Worm (Caenorhabditis elegans) whole organism, young adult: Measurements from ENCODE around the gene lgc-33.

ENCODE experiments used
- B0019.2 ChIP-seq: fragments of 200-800 bp; sonication (Bioruptor generic); conservative IDR thresholded peaks from 2 replicates; pipeline ENCODE4 v1.3.6; 2022; ENCODE audit warnings: missing genetic modification reagents, missing genetic modification characterization, missing compliant biosample characterization
- B0261.1 ChIP-seq: sonication (generic microtip); optimal IDR thresholded peaks from 2 replicates; lab custom pipeline; 2016; ENCODE audit warnings: mild to moderate bottlenecking, missing genetic modification characterization, moderate library complexity, missing compliant biosample characterization
- F23B12.7 ChIP-seq: sonication (generic microtip); optimal IDR thresholded peaks from 2 replicates; lab custom pipeline; 2017; ENCODE audit warnings: missing genetic modification characterization, mild to moderate bottlenecking, missing compliant biosample characterization, antibody characterized with exemption, moderate library complexity; ENCODE audit not compliant: insufficient read depth
- F37B4.10 ChIP-seq: fragments of 200-800 bp; sonication (Bioruptor generic); IDR thresholded peaks from 2 replicates; pipeline ENCODE4 v1.3.6; 2022; ENCODE audit warnings: missing genetic modification characterization, missing compliant biosample characterization
- F39B2.1 ChIP-seq: fragments of 200-800 bp; sonication (Bioruptor generic); IDR thresholded peaks from 2 replicates; pipeline ENCODE4 v1.3.6; 2022; ENCODE audit warnings: missing genetic modification reagents, missing genetic modification characterization, missing compliant biosample characterization
- K12H6.12 ChIP-seq: fragments of 200-800 bp; sonication (Bioruptor generic); optimal IDR thresholded peaks from 2 replicates; lab custom pipeline; 2018; ENCODE audit warnings: mild to moderate bottlenecking, missing genetic modification characterization, missing compliant biosample characterization
- Y79H2A.3 ChIP-seq: fragments of 200-800 bp; sonication (Bioruptor generic); conservative IDR thresholded peaks from 2 replicates; pipeline ENCODE4 v1.3.6; 2022; ENCODE audit warnings: missing genetic modification reagents, missing genetic modification characterization, missing compliant biosample characterization
- ama-1 ChIP-seq, 3 experiments: fragments of 150-350 bp in 1 of 3; sonication (generic microtip) in 2 of 3; optimal IDR thresholded peaks; 2 replicates each; lab custom pipeline; 2014 to 2018; ENCODE audit warnings: missing biosample characterization in 2 of 3, missing genetic modification characterization in 2 of 3, missing genetic modification reagents in 2 of 3
- aptf-2 ChIP-seq: fragments of 200-800 bp; sonication (Bioruptor generic); conservative IDR thresholded peaks from 2 replicates; pipeline ENCODE4 v1.3.6; 2022; ENCODE audit warnings: missing genetic modification reagents, missing genetic modification characterization, missing compliant biosample characterization
- aptf-3 ChIP-seq: fragments of 200-800 bp; sonication (Bioruptor generic); IDR thresholded peaks from 2 replicates; pipeline ENCODE4 v1.3.6; 2022; ENCODE audit warnings: missing genetic modification characterization, missing compliant biosample characterization
- athp-1 ChIP-seq: sonication (generic microtip); optimal IDR thresholded peaks from 2 replicates; lab custom pipeline; 2017; ENCODE audit warnings: mild to moderate bottlenecking, missing genetic modification characterization, missing compliant biosample characterization
- attf-3 ChIP-seq: fragments of 200-800 bp; sonication (Bioruptor generic); conservative IDR thresholded peaks from 2 replicates; pipeline ENCODE4 v1.3.6; 2022; ENCODE audit warnings: missing genetic modification reagents, missing genetic modification characterization, missing compliant biosample characterization
- attf-5 ChIP-seq: fragments of 200-800 bp; sonication (Bioruptor generic); optimal IDR thresholded peaks from 2 replicates; lab custom pipeline; 2018; ENCODE audit warnings: mild to moderate bottlenecking, missing genetic modification characterization, missing compliant biosample characterization
- bed-2 ChIP-seq: fragments of 200-800 bp; sonication (Bioruptor generic); IDR thresholded peaks from 2 replicates; pipeline ENCODE4 v1.3.6; 2022; ENCODE audit warnings: missing genetic modification reagents, missing genetic modification characterization, missing compliant biosample characterization
- cebp-1 ChIP-seq, 2 experiments: fragments of 200-800 bp in 1 of 2; sonication (Bioruptor generic) in 1 of 2; sonication (generic microtip) in 1 of 2; IDR thresholded peaks in 1 of 2; optimal IDR thresholded peaks in 1 of 2; 2 replicates each; pipeline versions ENCODE4 v1.3.6 to Lab custom; 2017 to 2022; ENCODE audit warnings: missing compliant biosample characterization in 2 of 2, missing genetic modification characterization in 2 of 2, mild to moderate bottlenecking in 1 of 2, missing genetic modification reagents in 1 of 2, moderate library complexity in 1 of 2
- ceh-100 ChIP-seq: fragments of 200-800 bp; sonication (Bioruptor generic); IDR thresholded peaks from 2 replicates; pipeline ENCODE4 v1.3.6; 2022; ENCODE audit warnings: missing genetic modification reagents, missing genetic modification characterization, missing compliant biosample characterization
- ceh-40 ChIP-seq: fragments of 200-800 bp; sonication (Bioruptor generic); IDR thresholded peaks from 2 replicates; pipeline ENCODE4 v1.3.6; 2022; ENCODE audit warnings: missing genetic modification characterization, missing compliant biosample characterization
- dox-1 ChIP-seq: fragments of 200-800 bp; sonication (Bioruptor generic); IDR thresholded peaks from 2 replicates; pipeline ENCODE4 v1.3.6; 2022; ENCODE audit warnings: missing genetic modification reagents, missing genetic modification characterization, missing compliant biosample characterization
- dpff-1 ChIP-seq: sonication (generic microtip); optimal IDR thresholded peaks from 2 replicates; lab custom pipeline; 2017; ENCODE audit warnings: mild to moderate bottlenecking, missing genetic modification characterization, missing compliant biosample characterization
- efl-1 ChIP-seq: fragments of 150-350 bp; optimal IDR thresholded peaks from 2 replicates; lab custom pipeline; 2014; ENCODE audit warnings: missing biosample characterization, missing genetic modification reagents, missing genetic modification characterization
- egl-18 ChIP-seq: fragments of 200-800 bp; sonication (Bioruptor generic); IDR thresholded peaks from 2 replicates; pipeline ENCODE4 v1.3.6; 2022; ENCODE audit warnings: missing genetic modification reagents, missing genetic modification characterization, missing compliant biosample characterization
- hlh-12 ChIP-seq: sonication (generic microtip); optimal IDR thresholded peaks from 2 replicates; lab custom pipeline; 2016; ENCODE audit warnings: missing genetic modification characterization, missing compliant biosample characterization
- hmg-20 ChIP-seq: fragments of 200-800 bp; sonication (Bioruptor generic); IDR thresholded peaks from 2 replicates; pipeline ENCODE4 v1.3.6; 2022; ENCODE audit warnings: missing genetic modification reagents, missing genetic modification characterization, missing compliant biosample characterization
- hrde-1 ChIP-seq: sonication (generic microtip); optimal IDR thresholded peaks from 2 replicates; lab custom pipeline; 2016; ENCODE audit warnings: missing genetic modification characterization, mild to moderate bottlenecking, missing compliant biosample characterization, moderate library complexity, missing genotype, missing genetic modification reagents, borderline replicate concordance
- lin-40 ChIP-seq: sonication (generic microtip); optimal IDR thresholded peaks from 2 replicates; lab custom pipeline; 2016; ENCODE audit warnings: missing genetic modification characterization, mild to moderate bottlenecking, missing compliant biosample characterization, missing genotype, missing genetic modification reagents
- lin-54 ChIP-seq: fragments of 200-800 bp; sonication (Bioruptor generic); optimal IDR thresholded peaks from 2 replicates; lab custom pipeline; 2018; ENCODE audit warnings: mild to moderate bottlenecking, missing genetic modification characterization, missing compliant biosample characterization
- lsl-1 ChIP-seq: fragments of 200-800 bp; sonication (Bioruptor generic); optimal IDR thresholded peaks from 2 replicates; lab custom pipeline; 2018; ENCODE audit warnings: mild to moderate bottlenecking, missing genetic modification characterization, moderate library complexity, missing compliant biosample characterization
- lsy-27 ChIP-seq: sonication (generic microtip); optimal IDR thresholded peaks from 2 replicates; lab custom pipeline; 2017; ENCODE audit warnings: missing genetic modification characterization, mild to moderate bottlenecking, missing compliant biosample characterization, antibody characterized with exemption, missing genotype, borderline replicate concordance; ENCODE audit not compliant: insufficient read depth
- madf-10 ChIP-seq: sonication (generic microtip); optimal IDR thresholded peaks from 2 replicates; lab custom pipeline; 2016; ENCODE audit warnings: mild to moderate bottlenecking, missing genetic modification characterization, missing compliant biosample characterization
- madf-8 ChIP-seq: fragments of 200-800 bp; sonication (Bioruptor generic); conservative IDR thresholded peaks from 2 replicates; pipeline ENCODE4 v1.3.6; 2022; ENCODE audit warnings: missing genetic modification reagents, missing genetic modification characterization, missing compliant biosample characterization
- mcd-1 ChIP-seq: fragments of 200-800 bp; sonication (Bioruptor generic); IDR thresholded peaks from 2 replicates; pipeline ENCODE4 v1.3.6; 2022; ENCODE audit warnings: missing genetic modification reagents, missing genetic modification characterization, missing compliant biosample characterization
- nhr-27 ChIP-seq: fragments of 200-800 bp; sonication (Bioruptor generic); optimal IDR thresholded peaks from 2 replicates; lab custom pipeline; 2018; ENCODE audit warnings: mild to moderate bottlenecking, missing genetic modification characterization, moderate library complexity, missing compliant biosample characterization
- nhr-80 ChIP-seq: sonication (generic microtip); optimal IDR thresholded peaks from 2 replicates; lab custom pipeline; 2016; ENCODE audit warnings: missing genetic modification characterization, missing compliant biosample characterization
- pbrm-1 ChIP-seq: fragments of 200-800 bp; sonication (Bioruptor generic); IDR thresholded peaks from 2 replicates; pipeline ENCODE4 v1.3.6; 2022; ENCODE audit warnings: missing genetic modification reagents, missing genetic modification characterization, missing compliant biosample characterization
- repo-1 ChIP-seq: sonication (generic microtip); optimal IDR thresholded peaks from 2 replicates; lab custom pipeline; 2017; ENCODE audit warnings: mild to moderate bottlenecking, missing genetic modification characterization, missing compliant biosample characterization
- rpc-1 ChIP-seq, 2 experiments: fragments of 150-350 bp in 1 of 2; sonication (generic microtip) in 1 of 2; optimal IDR thresholded peaks; 2 replicates each; lab custom pipeline; 2014 to 2018; ENCODE audit warnings: missing biosample characterization in 1 of 2, missing genetic modification characterization in 1 of 2, missing genetic modification reagents in 1 of 2, missing genotype in 1 of 2
- sdz-38 ChIP-seq: sonication (generic microtip); optimal IDR thresholded peaks from 2 replicates; lab custom pipeline; 2016; ENCODE audit warnings: missing genotype, missing genetic modification characterization, missing compliant biosample characterization
- snpc-1.3 ChIP-seq: sonication (generic microtip); optimal IDR thresholded peaks from 2 replicates; lab custom pipeline; 2017; ENCODE audit warnings: missing genetic modification characterization, mild to moderate bottlenecking, missing compliant biosample characterization, antibody characterized with exemption, moderate library complexity, missing genotype, missing genetic modification reagents; ENCODE audit not compliant: insufficient read depth
- snpc-4 ChIP-seq, 5 experiments: fragments of 150-350 bp in 1 of 5; sonication (generic microtip) in 4 of 5; optimal IDR thresholded peaks; 2 replicates each; lab custom pipeline; 2014 to 2018; ENCODE audit warnings: missing genetic modification characterization in 5 of 5, missing biosample characterization in 3 of 5, antibody characterized with exemption in 2 of 5, mild to moderate bottlenecking in 2 of 5, missing compliant biosample characterization in 2 of 5, missing genotype in 2 of 5, moderate library complexity in 2 of 5, missing genetic modification reagents in 1 of 5
- somi-1 ChIP-seq: fragments of 200-800 bp; sonication (Bioruptor generic); optimal IDR thresholded peaks from 2 replicates; lab custom pipeline; 2018; ENCODE audit warnings: mild to moderate bottlenecking, missing genetic modification characterization, missing compliant biosample characterization
- tbp1 ChIP-seq: fragments of 200-800 bp; sonication (Bioruptor generic); optimal IDR thresholded peaks from 2 replicates; lab custom pipeline; 2018; ENCODE audit warnings: mild to moderate bottlenecking, missing genetic modification characterization, missing compliant biosample characterization
- tlf-1 ChIP-seq: fragments of 200-800 bp; sonication (Bioruptor generic); optimal IDR thresholded peaks from 2 replicates; lab custom pipeline; 2018; ENCODE audit warnings: mild to moderate bottlenecking, missing genetic modification characterization, missing compliant biosample characterization
- unc-130 ChIP-seq: sonication (generic microtip); optimal IDR thresholded peaks from 2 replicates; lab custom pipeline; 2016; ENCODE audit warnings: missing genetic modification reagents, missing genetic modification characterization, missing compliant biosample characterization

Gene lgc-33

DNA sequence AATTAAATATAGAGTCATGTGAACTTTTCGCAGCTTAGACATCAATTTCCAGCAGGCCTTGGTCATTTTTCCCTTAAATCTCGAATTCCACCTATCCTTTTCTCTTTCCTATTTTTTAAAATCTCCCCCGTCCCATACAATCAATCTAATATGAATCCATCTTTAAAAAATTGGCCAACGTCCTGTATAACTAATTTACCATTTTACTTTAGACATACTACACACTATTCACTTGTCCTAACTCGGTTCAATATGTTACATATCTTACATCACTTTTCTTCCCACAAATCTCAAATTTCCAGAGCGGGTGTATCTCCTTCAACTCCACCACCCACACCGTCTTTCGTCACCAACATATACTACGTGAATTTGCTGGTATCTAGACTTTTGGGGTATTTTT is at the start of gene lgc-33:
Gene lgc-33 (plus strand): TSS at position 301 of the 400 bp plus-strand sequence.
- TF ChIP-seq B0261.1 (tag; lab: Kevin White, UChicago) (no peak), lsy-27 (tag; lab: Kevin White, UChicago) (no peak), cebp-1 (GFP tag; IDR thresholded peaks at IDR 0.05; lab: Robert Waterston, UW) (no peak), cebp-1 (tag; optimal IDR thresholded peaks at IDR 0.05; lab: Kevin White, UChicago) (no peak), hrde-1 (no peak), F37B4.10 (GFP tag; lab: Robert Waterston, UW) (no peak), egl-18 (no peak), ama-1 (optimal IDR thresholded peaks at IDR 0.05; lab: Kevin White, UChicago) (no peak), ama-1 (GFP tag; optimal IDR thresholded peaks at IDR 0.05; lab: Kevin White, UChicago) (no peak), ceh-40 (no peak)
- TF ChIP-seq, all 124 proteins: peak for 0

DNA sequence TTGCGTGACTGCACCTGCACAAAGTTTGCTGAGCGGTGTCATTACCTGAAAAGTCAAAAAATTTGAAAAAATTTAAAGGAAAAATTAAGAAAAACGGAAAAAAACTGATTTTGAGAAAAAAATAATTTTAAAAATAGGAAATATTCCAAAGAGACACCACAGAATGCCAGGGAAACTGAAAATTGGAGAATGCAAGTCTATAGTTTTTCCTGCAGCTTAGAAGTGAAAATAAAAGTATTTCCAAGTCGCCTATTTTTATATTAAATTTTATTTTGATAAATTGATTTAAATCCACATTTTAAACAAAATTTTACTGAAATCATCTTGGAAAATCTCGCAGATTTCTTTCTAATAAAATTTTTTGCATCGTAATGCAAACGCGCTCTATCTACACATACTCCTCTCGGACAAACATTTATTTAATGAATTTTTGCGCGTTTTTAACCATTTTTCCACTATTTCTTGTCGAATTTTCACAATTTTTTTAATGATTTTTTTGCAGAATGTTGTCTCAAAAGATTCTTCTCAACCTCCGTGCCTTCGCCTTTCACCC is 48.7 kb upstream of the lgc-33 start, which contains the start of the genes F56B3.11 and ech-5:
Gene F56B3.11 (minus strand): TSS at position 51 of the 553 bp plus-strand sequence.
Gene ech-5 (plus strand): TSS at position 503 of the 553 bp plus-strand sequence.
- TF ChIP-seq repo-1 (tag; lab: Kevin White, UChicago) (no peak), attf-5 (GFP tag; lab: Kevin White, UChicago) (peak; percentile 80), K12H6.12 (tag; lab: Kevin White, UChicago) (peak; percentile 76), ceh-40 (no peak), pbrm-1 (peak; percentile 33; the same call in 1 of the 2 replicates), mcd-1 (peak; percentile 94), dpff-1 (tag; lab: Kevin White, UChicago) (no peak), F23B12.7 (no peak), hmg-20 (GFP tag; lab: Robert Waterston, UW) (no peak), dox-1 (peak; percentile 52; the same call in 1 of the 2 replicates), lin-40 (tag; lab: Kevin White, UChicago) (peak; percentile 71), efl-1 (GFP tag; lab: Kevin White, UChicago) (peak; percentile 14), aptf-2 (0 out of 2 replicates have a peak, but pooled peaks have one; percentile 25), somi-1 (GFP tag; lab: Kevin White, UChicago) (no peak), snpc-4 (GFP tag; optimal IDR thresholded peaks at IDR 0.05; lab: Kevin White, UChicago) (no peak), snpc-4 (tag; optimal IDR thresholded peaks at IDR 0.05; lab: Kevin White, UChicago) (peak in 3 of 4 experiments; percentile 11 to 62 (median 35)), attf-3 (GFP tag; lab: Robert Waterston, UW) (peak; percentile 55; the same call in 1 of the 2 replicates), unc-130 (peak; percentile 84), nhr-27 (tag; lab: Kevin White, UChicago) (no peak), F39B2.1 (GFP tag; lab: Robert Waterston, UW) (no peak), tbp1 (peak; percentile 40), lsl-1 (peak; percentile 54), nhr-80 (tag; lab: Kevin White, UChicago) (peak; percentile 1), madf-8 (GFP tag; lab: Robert Waterston, UW) (no peak), ceh-100 (GFP tag; lab: Robert Waterston, UW) (peak; percentile 95), madf-10 (peak; percentile 68), bed-2 (no peak), hlh-12 (tag; lab: Kevin White, UChicago) (no peak), tlf-1 (GFP tag; lab: Kevin White, UChicago) (peak; percentile 9), lin-54 (peak; percentile 28), snpc-1.3 (tag; lab: Kevin White, UChicago) (peak; percentile 24), cebp-1 (GFP tag; IDR thresholded peaks at IDR 0.05; lab: Robert Waterston, UW) (no peak), cebp-1 (tag; optimal IDR thresholded peaks at IDR 0.05; lab: Kevin White, UChicago) (peak; percentile 52), egl-18 (no peak), rpc-1 (optimal IDR thresholded peaks at IDR 0.05; lab: Kevin White, UChicago) (no peak), rpc-1 (tag; optimal IDR thresholded peaks at IDR 0.05; lab: Kevin White, UChicago) (no peak), B0019.2 (GFP tag; lab: Robert Waterston, UW) (no peak), aptf-3 (GFP tag; lab: Robert Waterston, UW) (no peak), athp-1 (tag; lab: Kevin White, UChicago) (peak; percentile 12), sdz-38 (tag; lab: Kevin White, UChicago) (no peak), Y79H2A.3 (GFP tag; lab: Robert Waterston, UW) (no peak), hrde-1 (no peak)
